Worm (Caenorhabditis elegans) whole organism, mixed stage, embryonic: Measurements from ENCODE around the gene T27E9.2.

ENCODE experiments used
- bed-3 ChIP-seq: fragments of 200-800 bp; sonication (Bioruptor generic); optimal IDR thresholded peaks from 3 replicates; lab custom pipeline; 2018; ENCODE audit warnings: mild to moderate bottlenecking, missing genetic modification characterization, moderate library complexity, missing compliant biosample characterization
- blmp-1 ChIP-seq: fragments of 150-350 bp; optimal IDR thresholded peaks from 2 replicates; lab custom pipeline; 2014; ENCODE audit warnings: missing biosample characterization, missing genetic modification characterization
- ceh-39 ChIP-seq: fragments of 150-350 bp; optimal IDR thresholded peaks from 2 replicates; lab custom pipeline; 2014; ENCODE audit warnings: missing biosample characterization, missing genetic modification characterization
- ceh-43 ChIP-seq: fragments of 200-800 bp; sonication (Bioruptor generic); optimal IDR thresholded peaks from 2 replicates; lab custom pipeline; 2018; ENCODE audit warnings: mild to moderate bottlenecking, missing genetic modification characterization, moderate library complexity, missing compliant biosample characterization
- ceh-83 ChIP-seq: fragments of 200-800 bp; sonication (Bioruptor generic); optimal IDR thresholded peaks from 2 replicates; lab custom pipeline; 2018; ENCODE audit warnings: mild to moderate bottlenecking, missing genetic modification characterization, missing compliant biosample characterization
- ces-1 ChIP-seq: fragments of 150-350 bp; optimal IDR thresholded peaks from 2 replicates; lab custom pipeline; 2014; ENCODE audit warnings: missing biosample characterization, missing genetic modification reagents, missing genetic modification characterization
- cnd-1 ChIP-seq: fragments of 200-800 bp; sonication (Bioruptor generic); optimal IDR thresholded peaks from 2 replicates; lab custom pipeline; 2018; ENCODE audit warnings: mild to moderate bottlenecking, missing genetic modification characterization, missing compliant biosample characterization
- elt-3 ChIP-seq: fragments of 150-350 bp; optimal IDR thresholded peaks from 2 replicates; lab custom pipeline; 2014; ENCODE audit warnings: missing biosample characterization, missing genetic modification characterization
- ham-2 ChIP-seq: fragments of 200-800 bp; sonication (Bioruptor generic); optimal IDR thresholded peaks from 2 replicates; lab custom pipeline; 2018; ENCODE audit warnings: mild to moderate bottlenecking, missing genetic modification characterization, missing compliant biosample characterization
- hlh-1 ChIP-seq: fragments of 150-350 bp; optimal IDR thresholded peaks from 2 replicates; lab custom pipeline; 2014; ENCODE audit warnings: missing biosample characterization, missing genetic modification reagents, missing genetic modification characterization
- lin-13 ChIP-seq: fragments of 150-350 bp; optimal IDR thresholded peaks from 2 replicates; lab custom pipeline; 2014; ENCODE audit warnings: missing biosample characterization, missing genetic modification characterization
- lin-32 ChIP-seq: fragments of 200-800 bp; sonication (Bioruptor generic); optimal IDR thresholded peaks from 2 replicates; lab custom pipeline; 2018; ENCODE audit warnings: mild to moderate bottlenecking, missing genetic modification characterization, missing compliant biosample characterization
- lsy-2 ChIP-seq: fragments of 150-350 bp; optimal IDR thresholded peaks from 2 replicates; lab custom pipeline; 2014; ENCODE audit warnings: missing biosample characterization, missing genetic modification characterization
- mab-5 ChIP-seq: fragments of 150-350 bp; optimal IDR thresholded peaks from 2 replicates; lab custom pipeline; 2014; ENCODE audit warnings: missing biosample characterization, missing genetic modification characterization
- mep-1 ChIP-seq: fragments of 150-350 bp; optimal IDR thresholded peaks from 2 replicates; lab custom pipeline; 2017; ENCODE audit warnings: missing biosample characterization, missing genetic modification reagents, missing genetic modification characterization, inconsistent platforms
- mls-2 ChIP-seq: sonication (generic microtip); optimal IDR thresholded peaks from 2 replicates; lab custom pipeline; 2016; ENCODE audit warnings: mild to moderate bottlenecking, missing genetic modification characterization, moderate library complexity, missing compliant biosample characterization
- nhr-12 ChIP-seq: fragments of 150-350 bp; optimal IDR thresholded peaks from 2 replicates; lab custom pipeline; 2014; ENCODE audit warnings: missing biosample characterization, missing genetic modification characterization
- nhr-2 ChIP-seq: fragments of 150-350 bp; optimal IDR thresholded peaks from 2 replicates; lab custom pipeline; 2014; ENCODE audit warnings: missing biosample characterization, missing genetic modification characterization
- nhr-237 ChIP-seq: fragments of 150-350 bp; optimal IDR thresholded peaks from 2 replicates; lab custom pipeline; 2014; ENCODE audit warnings: missing biosample characterization, missing genetic modification characterization
- nhr-28 ChIP-seq: fragments of 150-350 bp; optimal IDR thresholded peaks from 2 replicates; lab custom pipeline; 2014; ENCODE audit warnings: missing biosample characterization, missing genetic modification characterization
- nhr-76 ChIP-seq: sonication (generic microtip); optimal IDR thresholded peaks from 2 replicates; lab custom pipeline; 2017; ENCODE audit warnings: missing biosample characterization, missing genetic modification characterization
- pha-4 ChIP-seq: fragments of 150-350 bp; optimal IDR thresholded peaks from 2 replicates; lab custom pipeline; 2018; ENCODE audit warnings: missing biosample characterization, missing genetic modification reagents, missing genetic modification characterization
- snpc-4 ChIP-seq: fragments of 150-350 bp; optimal IDR thresholded peaks from 2 replicates; lab custom pipeline; 2014; ENCODE audit warnings: missing biosample characterization, missing genetic modification characterization
- sptf-1 ChIP-seq: sonication (generic microtip); optimal IDR thresholded peaks from 2 replicates; lab custom pipeline; 2017; ENCODE audit warnings: mild to moderate bottlenecking, missing genetic modification characterization, moderate library complexity, missing compliant biosample characterization
- tbx-8 ChIP-seq: fragments of 200-800 bp; sonication (Bioruptor generic); optimal IDR thresholded peaks from 2 replicates; lab custom pipeline; 2018; ENCODE audit warnings: mild to moderate bottlenecking, missing genetic modification characterization, moderate library complexity, missing compliant biosample characterization
- unc-120 ChIP-seq: sonication (generic microtip); optimal IDR thresholded peaks from 2 replicates; lab custom pipeline; 2017; ENCODE audit warnings: missing genetic modification characterization, missing compliant biosample characterization; ENCODE audit not compliant: poor library complexity, severe bottlenecking
- unc-39 ChIP-seq: fragments of 150-350 bp; optimal IDR thresholded peaks from 2 replicates; lab custom pipeline; 2014; ENCODE audit warnings: missing biosample characterization, missing genetic modification characterization
- unc-62 ChIP-seq: fragments of 150-350 bp; optimal IDR thresholded peaks from 2 replicates; lab custom pipeline; 2014; ENCODE audit warnings: missing biosample characterization, missing genetic modification reagents, missing genetic modification characterization
- zip-8 ChIP-seq: fragments of 150-350 bp; optimal IDR thresholded peaks from 2 replicates; lab custom pipeline; 2014; ENCODE audit warnings: missing biosample characterization, missing genetic modification characterization
- ztf-11 ChIP-seq: fragments of 150-350 bp; optimal IDR thresholded peaks from 2 replicates; lab custom pipeline; 2014; ENCODE audit warnings: missing biosample characterization, missing genetic modification characterization

The T27E9.2 gene

ce11 chrIII:13462138-13462634, at the start of gene T27E9.2, which contains the start of gene abcf-2:
T27E9.2 (minus strand) TSS chrIII:13462584.
abcf-2 (minus strand) TSS chrIII:13462238.
- TF ChIP-seq nhr-12 (tag; lab: Kevin White, UChicago): no peak
- no peak for TF ChIP-seq ham-2 (GFP tag; lab: Kevin White, UChicago)
- no peak for TF ChIP-seq blmp-1 (tag; lab: Kevin White, UChicago)
- TF ChIP-seq cnd-1 (tag; lab: Kevin White, UChicago): no peak
- TF ChIP-seq nhr-76 (tag; lab: Kevin White, UChicago): no peak
- no peak for TF ChIP-seq unc-62 (GFP tag; lab: Kevin White, UChicago)
- no peak for TF ChIP-seq pha-4 (tag; lab: Kevin White, UChicago)
- TF ChIP-seq bed-3 (GFP tag; lab: Kevin White, UChicago): no peak
- TF ChIP-seq nhr-237: no peak
- TF ChIP-seq hlh-1 (tag; lab: Kevin White, UChicago): no peak
- TF ChIP-seq unc-120 (tag; lab: Kevin White, UChicago): no peak
- no peak for TF ChIP-seq mls-2 (tag; lab: Kevin White, UChicago)
- TF ChIP-seq ztf-11 (tag; lab: Kevin White, UChicago): no peak
- no peak for TF ChIP-seq ces-1 (GFP tag; lab: Kevin White, UChicago)
- TF ChIP-seq ceh-43: no peak
- no peak for TF ChIP-seq lin-32 (GFP tag; lab: Kevin White, UChicago)
- no peak for TF ChIP-seq zip-8 (tag; lab: Kevin White, UChicago)
- no peak for TF ChIP-seq ceh-39 (tag; lab: Kevin White, UChicago)
- no peak for TF ChIP-seq nhr-28 (tag; lab: Kevin White, UChicago)

ce11 chrIII:13510753-13511152, 48.4 kb upstream of the T27E9.2 start:
- no peak for TF ChIP-seq zip-8 (tag; lab: Kevin White, UChicago)
- TF ChIP-seq, all 35 proteins: peak for 0

- TF ChIP-seq tbx-8 (no peak), unc-62 (GFP tag; lab: Kevin White, UChicago) (no peak), elt-3 (tag; lab: Kevin White, UChicago) (no peak), blmp-1 (tag; lab: Kevin White, UChicago) (no peak), zip-8 (tag; lab: Kevin White, UChicago) (no peak), nhr-12 (tag; lab: Kevin White, UChicago) (no peak), mls-2 (tag; lab: Kevin White, UChicago) (no peak), hlh-1 (tag; lab: Kevin White, UChicago) (no peak), ceh-43 (no peak), cnd-1 (tag; lab: Kevin White, UChicago) (no peak), lsy-2 (tag; lab: Kevin White, UChicago) (no peak), bed-3 (GFP tag; lab: Kevin White, UChicago) (no peak), pha-4 (tag; lab: Kevin White, UChicago) (no peak), nhr-237 (no peak), ztf-11 (tag; lab: Kevin White, UChicago) (no peak), nhr-28 (tag; lab: Kevin White, UChicago) (no peak)
These were observed 43.3 kb upstream of the T27E9.2 start, which contains the start of gene T28A8.3 for ce11 chrIII:13505718-13506117. T28A8.3 (plus strand) TSS chrIII:13506018.

ce11 chrIII:13503379-13503778, 41.0 kb upstream of the T27E9.2 start, which contains the start of gene T28A8.4:
T28A8.4 (plus strand) TSS chrIII:13503679.
- TF ChIP-seq cnd-1 (tag; lab: Kevin White, UChicago): no peak

- TF ChIP-seq mls-2 (tag; lab: Kevin White, UChicago): no peak
- no peak for TF ChIP-seq unc-39 (tag; lab: Kevin White, UChicago)
- no peak for TF ChIP-seq sptf-1 (tag; lab: Kevin White, UChicago)
- TF ChIP-seq unc-62 (GFP tag; lab: Kevin White, UChicago): no peak
- no peak for TF ChIP-seq nhr-237
- no peak for TF ChIP-seq mab-5 (tag; lab: Kevin White, UChicago)
- TF ChIP-seq ceh-83 (GFP tag; lab: Kevin White, UChicago): no peak
- TF ChIP-seq mep-1: no peak
- no peak for TF ChIP-seq hlh-1 (tag; lab: Kevin White, UChicago)
- no peak for TF ChIP-seq lin-13 (tag; lab: Kevin White, UChicago)
- TF ChIP-seq lsy-2 (tag; lab: Kevin White, UChicago): no peak
These were observed 40.1 kb upstream of the T27E9.2 start, which contains the start of gene T28A8.8 for ce11 chrIII:13502513-13502912. T28A8.8 (plus strand) TSS chrIII:13502813.

- TF ChIP-seq nhr-237: no peak
- no peak for TF ChIP-seq unc-62 (GFP tag; lab: Kevin White, UChicago)
- no peak for TF ChIP-seq tbx-8
- no peak for TF ChIP-seq snpc-4 (tag; lab: Kevin White, UChicago)
- TF ChIP-seq ham-2 (GFP tag; lab: Kevin White, UChicago): no peak
- TF ChIP-seq nhr-12 (tag; lab: Kevin White, UChicago): no peak
- TF ChIP-seq nhr-2 (tag; lab: Kevin White, UChicago): no peak
- TF ChIP-seq ceh-83 (GFP tag; lab: Kevin White, UChicago): no peak
- TF ChIP-seq pha-4 (tag; lab: Kevin White, UChicago): no peak
- TF ChIP-seq lin-13 (tag; lab: Kevin White, UChicago): no peak
- no peak for TF ChIP-seq ces-1 (GFP tag; lab: Kevin White, UChicago)
- no peak for TF ChIP-seq cnd-1 (tag; lab: Kevin White, UChicago)
- no peak for TF ChIP-seq nhr-28 (tag; lab: Kevin White, UChicago)
These were observed 39.2 kb upstream of the T27E9.2 start, which contains the start of gene T28A8.5 for ce11 chrIII:13501599-13501998. T28A8.5 (plus strand) TSS chrIII:13501630.
